Fruit fly (Drosophila melanogaster): ENCODE results near the gene Cdk1.

Cdk1 gene

DNA sequence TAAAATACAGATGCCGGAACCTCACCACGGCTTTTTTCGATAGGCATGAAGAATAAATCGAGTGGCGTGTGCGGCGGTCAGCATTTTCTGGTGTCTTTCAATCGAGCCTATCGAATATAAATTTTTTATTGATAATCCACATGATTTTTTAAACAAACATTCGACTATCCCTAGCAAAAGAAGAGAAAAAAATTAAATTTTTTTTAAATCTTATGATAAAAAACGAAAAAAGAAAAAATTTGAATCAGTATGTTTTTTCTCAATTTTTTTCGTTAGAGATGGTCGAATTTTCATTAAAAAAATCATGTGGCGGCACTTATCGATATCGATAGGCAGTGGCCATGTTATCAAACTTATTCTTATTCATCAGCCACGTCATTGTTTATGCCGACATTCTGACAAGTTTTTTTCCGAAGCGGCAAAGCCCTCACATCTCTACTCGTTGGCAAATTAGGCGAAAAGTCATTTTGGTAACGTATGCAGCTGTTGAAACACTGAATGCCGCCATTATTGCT is 40.5 kb upstream of the Cdk1 start, which contains the start of the genes SmB and KdelR:
Gene SmB, minus strand, starts transcription at position 94 of the 515 bp plus-strand sequence.
Gene KdelR, plus strand, starts transcription at position 354 of the 515 bp plus-strand sequence.
- TF ChIP-seq Rel (GFP tag; optimal IDR thresholded peaks at IDR 0.05) = no peak
- no peak for TF ChIP-seq Rel (tag; optimal IDR thresholded peaks at IDR 0.05)
- no peak for TF ChIP-seq CG32264 (GFP tag; optimal IDR thresholded peaks at IDR 0.05)
- no peak for TF ChIP-seq pan (optimal IDR thresholded peaks at IDR 0.05)
- peak; percentile 79 for TF ChIP-seq Jra (GFP tag; optimal IDR thresholded peaks at IDR 0.05)
- TF ChIP-seq psq (GFP tag; optimal IDR thresholded peaks at IDR 0.05) = peak; percentile 44
- no peak for TF ChIP-seq Myc (optimal IDR thresholded peaks at IDR 0.05)
- TF ChIP-seq tai (GFP tag; optimal IDR thresholded peaks at IDR 0.05) = no peak
- TF ChIP-seq br (GFP tag; optimal IDR thresholded peaks at IDR 0.05) = no peak
- no peak for TF ChIP-seq Mio (GFP tag; optimal IDR thresholded peaks at IDR 0.05)
- no peak for TF ChIP-seq CrebA (GFP tag; optimal IDR thresholded peaks at IDR 0.05; ENCODE audit: borderline replicate concordance)
- TF ChIP-seq Dfd (GFP tag; optimal IDR thresholded peaks at IDR 0.05) = no peak
- TF ChIP-seq Vsx2 (GFP tag; optimal IDR thresholded peaks at IDR 0.05; ENCODE audit: partially characterized antibody) = no peak
- no peak for TF ChIP-seq CG9705 (GFP tag; optimal IDR thresholded peaks at IDR 0.05)
- no peak for TF ChIP-seq GATAd (GFP tag; optimal IDR thresholded peaks at IDR 0.05)
- peak; percentile 42 for TF ChIP-seq brk (GFP tag; optimal IDR thresholded peaks at IDR 0.05)
- peak; percentile 10 for TF ChIP-seq sv (GFP tag; optimal IDR thresholded peaks at IDR 0.05)
- TF ChIP-seq Sp1 (GFP tag; optimal IDR thresholded peaks at IDR 0.05) = peak; percentile 3
- TF ChIP-seq HLH106 (tag; optimal IDR thresholded peaks at IDR 0.05) = no peak
- peak; percentile 10 for TF ChIP-seq woc (GFP tag; optimal IDR thresholded peaks at IDR 0.05)
- TF ChIP-seq N (GFP tag; optimal IDR thresholded peaks at IDR 0.05) = no peak
- no peak for TF ChIP-seq Dif (GFP tag; optimal IDR thresholded peaks at IDR 0.05; ENCODE audit: partially characterized antibody)
- TF ChIP-seq h (GFP tag; optimal IDR thresholded peaks at IDR 0.05) = no peak
- TF ChIP-seq jim (GFP tag; optimal IDR thresholded peaks at IDR 0.05) = no peak
- no peak for TF ChIP-seq Hr78 (GFP tag; optimal IDR thresholded peaks at IDR 0.05)
- no peak for TF ChIP-seq sage (GFP tag; optimal IDR thresholded peaks at IDR 0.05)
- TF ChIP-seq Hnf4 (GFP tag; optimal IDR thresholded peaks at IDR 0.05) = no peak
- TF ChIP-seq dl (GFP tag; optimal IDR thresholded peaks at IDR 0.05; ENCODE audit: insufficient read depth in 1 of 2, partially characterized antibody in 2 of 2) = no peak
- TF ChIP-seq dsf (GFP tag; optimal IDR thresholded peaks at IDR 0.05; ENCODE audit: borderline replicate concordance) = peak; percentile 5
- no peak for TF ChIP-seq rgr (GFP tag; optimal IDR thresholded peaks at IDR 0.05)
- TF ChIP-seq lola (GFP tag; optimal IDR thresholded peaks at IDR 0.05) = no peak
- no peak for TF ChIP-seq usp (GFP tag; optimal IDR thresholded peaks at IDR 0.05)
- TF ChIP-seq ey (GFP tag; optimal IDR thresholded peaks at IDR 0.05) = peak; percentile 34
- TF ChIP-seq foxo (GFP tag; optimal IDR thresholded peaks at IDR 0.05) = no peak
- peak; percentile 23 for TF ChIP-seq Hr83 (GFP tag; optimal IDR thresholded peaks at IDR 0.05; ENCODE audit: poor library complexity, severe bottlenecking)
- peak; percentile 44 for TF ChIP-seq OdsH (GFP tag; optimal IDR thresholded peaks at IDR 0.05)
- TF ChIP-seq Abd-B (GFP tag; optimal IDR thresholded peaks at IDR 0.05) = no peak
- TF ChIP-seq dmrt93B (GFP tag; optimal IDR thresholded peaks at IDR 0.05) = no peak
- no peak for TF ChIP-seq fru (GFP tag; optimal IDR thresholded peaks at IDR 0.05)

DNA sequence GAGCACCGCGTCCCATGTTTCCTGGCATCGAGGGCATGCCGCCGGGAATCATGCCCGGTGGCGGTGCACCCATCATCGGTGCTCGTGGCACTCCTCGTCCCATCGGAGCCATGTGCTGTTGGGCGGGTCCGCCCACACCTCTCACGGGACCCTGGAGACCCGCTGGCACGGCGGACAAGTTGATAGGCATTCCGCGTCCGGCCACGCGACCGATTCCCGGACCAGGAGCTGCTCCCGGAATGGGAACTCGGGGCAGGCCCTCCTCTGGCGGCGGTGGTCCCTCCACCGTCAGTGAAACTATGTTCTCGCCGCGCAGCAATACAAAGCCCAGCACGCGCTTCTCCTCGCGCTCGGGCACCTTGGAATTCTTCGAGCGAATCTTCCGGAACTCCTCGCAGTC is 39.5 kb upstream of the Cdk1 start:
- no peak for TF ChIP-seq foxo (GFP tag; optimal IDR thresholded peaks at IDR 0.05)
- TF ChIP-seq dsf (GFP tag; optimal IDR thresholded peaks at IDR 0.05; ENCODE audit: borderline replicate concordance) = no peak
- TF ChIP-seq CrebA (GFP tag; optimal IDR thresholded peaks at IDR 0.05; ENCODE audit: borderline replicate concordance) = no peak
- TF ChIP-seq sv (GFP tag; optimal IDR thresholded peaks at IDR 0.05) = no peak
- no peak for TF ChIP-seq h (GFP tag; optimal IDR thresholded peaks at IDR 0.05)
- TF ChIP-seq dl (GFP tag; optimal IDR thresholded peaks at IDR 0.05; ENCODE audit: insufficient read depth in 1 of 2, partially characterized antibody in 2 of 2) = no peak
- TF ChIP-seq woc (GFP tag; optimal IDR thresholded peaks at IDR 0.05) = no peak
- TF ChIP-seq HLH106 (tag; optimal IDR thresholded peaks at IDR 0.05) = no peak
- no peak for TF ChIP-seq Abd-B (GFP tag; optimal IDR thresholded peaks at IDR 0.05)
- no peak for TF ChIP-seq Jra (GFP tag; optimal IDR thresholded peaks at IDR 0.05)
- TF ChIP-seq Rel (GFP tag; optimal IDR thresholded peaks at IDR 0.05) = no peak
- no peak for TF ChIP-seq Rel (tag; optimal IDR thresholded peaks at IDR 0.05)
- no peak for TF ChIP-seq psq (GFP tag; optimal IDR thresholded peaks at IDR 0.05)
- no peak for TF ChIP-seq br (GFP tag; optimal IDR thresholded peaks at IDR 0.05)
- no peak for TF ChIP-seq pan (optimal IDR thresholded peaks at IDR 0.05)
- TF ChIP-seq tai (GFP tag; optimal IDR thresholded peaks at IDR 0.05) = no peak
- TF ChIP-seq ey (GFP tag; optimal IDR thresholded peaks at IDR 0.05) = no peak
